Fruit fly (Drosophila melanogaster) whole organism, wandering third instar larva: ENCODE results near the gene CG42818.

ENCODE experiments used
- Hr78 ChIP-seq: fragments of >200 bp; optimal IDR thresholded peaks from 2 replicates; lab custom pipeline; 2017; ENCODE audit warnings: missing biosample characterization, missing genetic modification characterization
- Vsx2 ChIP-seq: fragments of 200-300, 225-300 bp; sonication (Bioruptor generic); optimal IDR thresholded peaks from 2 replicates; lab custom pipeline; 2018; ENCODE audit warnings: missing biosample characterization, missing genetic modification characterization; ENCODE audit not compliant: partially characterized antibody
- dmrt93B ChIP-seq: fragments of 200-800 bp; sonication (Bioruptor generic); optimal IDR thresholded peaks from 2 replicates; lab custom pipeline; 2018; ENCODE audit warnings: missing biosample characterization, mild to moderate bottlenecking, missing genetic modification characterization
- pan ChIP-seq: fragments of >200 bp; optimal IDR thresholded peaks from 2 replicates; lab custom pipeline; 2017
- psq ChIP-seq: fragments of 200-800 bp; sonication (Bioruptor generic); optimal IDR thresholded peaks from 3 replicates; lab custom pipeline; 2017; ENCODE audit warnings: missing biosample characterization, mild to moderate bottlenecking, missing genetic modification characterization, moderate library complexity

dm6 chr2L:16268869-16269231 is 27.1 kb downstream of the CG42818 start:
- TF ChIP-seq Hr78 (no peak), Vsx2 (no peak), dmrt93B (GFP tag; lab: Kevin White, UChicago) (no peak), psq (GFP tag; lab: Kevin White, UChicago) (no peak), pan (lab: Kevin White, UChicago) (no peak)
